Fruit fly (Drosophila melanogaster) whole organism, wandering third instar larva: ENCODE results near the gene CG13002.

ENCODE experiments used
- Abd-B ChIP-seq: fragments of >200 bp; optimal IDR thresholded peaks from 2 replicates; lab custom pipeline; 2017; ENCODE audit warnings: missing biosample characterization, missing genetic modification characterization
- Dif ChIP-seq: fragments of 200-275, 200-300 bp; sonication (Bioruptor generic); optimal IDR thresholded peaks from 2 replicates; lab custom pipeline; 2018; ENCODE audit warnings: missing biosample characterization, missing genetic modification characterization; ENCODE audit not compliant: partially characterized antibody

- no peak for TF ChIP-seq Dif (GFP tag; lab: Kevin White, UChicago)
- TF ChIP-seq Abd-B (GFP tag; lab: Kevin White, UChicago), result no peak
Observed at dm6 chrX:16926726-16927125, 37.1 kb downstream of the CG13002 start.
